Fruit fly (Drosophila melanogaster) whole organism, larva: ENCODE results near the gene Rcd5.

Source experiments
- noc ChIP-seq: fragments of 200-800 bp; sonication (Bioruptor generic); optimal IDR thresholded peaks from 3 replicates; lab custom pipeline; 2019; ENCODE audit warnings: missing biosample characterization, mild to moderate bottlenecking, missing genetic modification characterization, moderate library complexity

Rcd5 gene

DNA sequence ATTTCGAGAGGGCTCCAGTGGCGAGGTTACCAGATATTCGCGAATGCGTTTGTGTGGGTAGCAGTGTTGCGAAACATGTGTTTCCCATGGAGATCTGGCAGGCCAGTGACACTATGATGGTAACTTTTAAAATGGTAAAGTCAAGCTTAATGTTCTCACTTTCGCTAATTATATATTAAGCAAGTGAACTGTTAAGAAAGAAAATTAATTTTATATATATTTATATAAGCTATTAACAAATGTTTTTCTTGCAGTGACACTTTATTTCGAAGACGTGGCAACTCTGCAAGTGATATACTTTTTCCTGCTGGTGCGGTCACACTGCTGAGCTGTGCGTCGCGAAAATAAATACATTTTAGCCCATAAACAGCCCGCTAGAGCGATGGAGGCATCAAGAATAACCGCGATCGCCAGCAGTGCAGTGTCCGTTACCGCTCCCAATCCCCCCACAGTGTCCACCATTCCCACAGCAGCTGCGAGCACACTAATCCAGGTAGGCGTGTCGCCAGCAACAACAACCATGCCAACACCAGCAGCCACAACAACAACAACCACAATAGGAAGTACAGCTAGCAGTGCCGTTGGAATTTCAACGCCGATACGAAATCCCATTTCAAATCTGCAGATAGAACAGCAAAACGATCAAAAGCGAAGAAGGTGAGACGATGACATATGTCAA is at the start of gene Rcd5, which contains the start of gene CG11593:
Gene Rcd5 (plus strand): TSS at position 283 of the 679 bp plus-strand sequence.
Gene CG11593 (minus strand): TSS at position 236 of the 679 bp plus-strand sequence.
- no peak for TF ChIP-seq noc (tag; lab: Kevin White, UChicago)

DNA sequence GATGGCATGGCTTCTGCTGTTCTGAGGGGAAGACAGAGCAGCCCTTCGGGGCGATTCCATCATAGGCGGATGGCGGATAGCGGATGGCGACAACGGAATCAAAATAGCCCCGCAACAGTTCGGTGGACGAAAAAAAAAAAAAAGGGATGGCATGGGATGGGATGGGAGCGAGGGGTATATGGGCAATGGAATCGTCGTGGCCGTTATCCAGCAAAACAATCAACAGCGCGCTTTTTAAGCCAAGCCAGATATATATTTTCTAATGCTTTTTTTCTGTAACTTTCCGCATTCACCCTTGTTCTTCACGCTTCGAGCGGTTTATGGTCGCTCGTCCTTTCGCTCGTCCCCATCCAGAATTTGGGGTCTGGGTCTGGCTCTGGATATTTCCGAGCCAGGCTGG is 44.8 kb upstream of the Rcd5 start:
- no peak for TF ChIP-seq noc (tag; lab: Kevin White, UChicago)

DNA sequence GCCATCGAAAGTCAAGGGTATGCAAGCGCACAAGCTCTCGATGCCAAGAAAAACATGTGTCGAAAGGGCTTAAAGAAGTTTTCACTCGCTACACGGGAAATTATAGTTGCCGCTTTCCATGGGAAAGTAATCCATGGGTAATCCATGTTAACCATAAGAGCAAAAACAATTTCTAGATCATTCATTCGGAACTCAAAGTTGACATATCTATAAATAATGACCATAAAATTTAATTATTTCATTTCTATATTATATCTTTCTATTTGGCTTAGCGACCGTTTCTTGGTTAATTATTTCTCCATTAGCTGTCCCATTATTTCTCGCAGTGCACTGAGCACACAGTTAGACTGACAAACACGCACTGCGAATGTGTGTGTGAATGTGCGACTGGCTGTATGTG is 39.6 kb upstream of the Rcd5 start:
- TF ChIP-seq noc (tag; lab: Kevin White, UChicago) = no peak

DNA sequence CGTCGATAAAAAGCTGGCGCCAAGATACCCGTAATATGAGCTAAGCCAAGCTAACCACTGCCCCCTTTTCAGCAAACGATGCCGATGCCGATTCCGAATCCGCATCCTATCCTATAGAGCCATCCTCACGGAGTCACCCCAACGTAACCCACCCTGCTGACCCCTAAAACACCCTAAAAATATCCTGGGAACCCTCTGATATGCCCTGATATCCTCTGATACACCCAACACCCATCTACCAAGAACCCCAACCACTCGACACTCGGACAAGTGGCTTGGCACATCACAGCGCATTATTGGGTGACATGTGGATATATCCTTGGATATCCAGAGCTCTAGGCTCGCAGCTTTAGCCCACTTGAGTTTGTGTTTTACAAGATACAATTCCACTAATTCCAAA is 38.8 kb upstream of the Rcd5 start:
- TF ChIP-seq noc (tag; lab: Kevin White, UChicago) = no peak

DNA sequence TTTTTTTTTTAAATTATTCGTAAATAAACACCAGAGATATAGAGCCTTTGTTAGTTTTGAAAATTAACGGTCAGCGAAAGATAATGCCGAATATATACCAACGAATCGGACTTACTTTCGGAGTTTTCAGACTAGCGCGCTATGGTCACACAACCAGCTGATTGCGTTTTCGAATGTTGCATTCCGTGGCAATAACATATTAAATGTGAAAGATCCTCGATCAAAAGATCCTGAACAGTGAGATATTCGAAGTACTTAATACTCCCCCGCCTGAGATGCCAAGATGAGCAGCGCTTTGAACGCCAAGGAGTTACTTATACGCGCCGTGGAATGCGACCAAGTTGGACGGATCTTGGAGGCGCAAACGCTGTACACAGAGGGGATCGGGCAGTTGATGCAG is 37.0 kb upstream of the Rcd5 start, which contains the start of gene CG14985:
Gene CG14985 (plus strand): TSS at position 159 of the 400 bp plus-strand sequence.
- TF ChIP-seq noc (tag; lab: Kevin White, UChicago) = no peak

DNA sequence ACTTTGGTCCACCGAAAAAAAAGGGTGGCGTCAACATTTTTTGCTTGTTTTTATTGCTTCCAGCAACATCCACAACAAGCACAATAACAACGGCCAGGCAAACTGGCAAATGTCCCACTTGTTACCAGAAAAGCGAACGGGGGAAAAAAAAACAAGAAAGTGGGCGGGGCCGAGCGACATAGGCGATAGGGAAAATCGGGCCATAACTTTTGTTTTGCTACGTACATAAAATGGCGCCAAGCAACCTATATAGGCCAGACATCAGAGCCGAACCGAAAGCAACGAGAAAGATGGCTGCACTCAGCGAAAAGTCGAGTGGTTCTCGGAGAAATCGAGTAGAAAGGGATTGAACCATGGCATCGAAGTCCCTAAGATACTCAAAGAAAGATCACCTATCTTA is 33.1 kb upstream of the Rcd5 start:
- TF ChIP-seq noc (tag; lab: Kevin White, UChicago) = no peak

DNA sequence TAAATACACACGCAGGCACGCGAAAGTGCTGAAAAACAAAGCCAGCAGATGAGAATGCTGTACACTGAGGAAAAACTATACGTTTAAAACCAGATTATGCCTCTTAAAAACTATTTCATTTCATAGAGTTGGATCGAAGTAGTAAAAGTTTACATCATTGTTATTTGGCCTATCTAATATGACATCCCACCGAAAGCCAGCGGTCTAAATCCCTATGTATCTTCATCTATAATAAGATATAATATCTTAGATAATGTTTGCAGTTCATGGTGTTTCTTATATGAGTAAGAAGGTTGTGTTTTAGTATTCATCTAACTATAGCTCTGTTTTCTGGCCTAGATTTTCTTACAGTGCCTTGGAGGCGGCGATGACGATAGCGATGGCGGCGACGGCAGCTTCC is 30.2 kb upstream of the Rcd5 start:
- TF ChIP-seq noc (tag; lab: Kevin White, UChicago) = no peak

DNA sequence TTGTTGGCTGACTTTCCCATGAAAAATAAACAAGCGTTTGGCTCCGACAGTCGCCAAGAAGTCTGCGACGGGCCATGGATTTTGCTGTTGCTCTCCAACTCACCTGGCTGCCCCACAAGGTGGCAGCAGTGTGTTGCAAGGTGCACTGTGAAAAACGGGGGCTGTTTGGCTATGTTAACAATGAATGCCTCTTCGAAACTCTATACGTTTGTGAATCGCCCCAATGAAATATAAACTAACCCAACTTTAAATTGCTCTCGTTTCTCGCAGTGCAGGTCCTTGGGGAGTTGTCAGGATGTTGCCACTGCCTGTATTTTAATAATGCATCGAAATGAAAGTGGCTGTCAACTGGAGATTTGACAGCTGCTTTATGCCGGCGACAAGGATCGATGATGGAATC is 26.0 kb upstream of the Rcd5 start:
- no peak for TF ChIP-seq noc (tag; lab: Kevin White, UChicago)

DNA sequence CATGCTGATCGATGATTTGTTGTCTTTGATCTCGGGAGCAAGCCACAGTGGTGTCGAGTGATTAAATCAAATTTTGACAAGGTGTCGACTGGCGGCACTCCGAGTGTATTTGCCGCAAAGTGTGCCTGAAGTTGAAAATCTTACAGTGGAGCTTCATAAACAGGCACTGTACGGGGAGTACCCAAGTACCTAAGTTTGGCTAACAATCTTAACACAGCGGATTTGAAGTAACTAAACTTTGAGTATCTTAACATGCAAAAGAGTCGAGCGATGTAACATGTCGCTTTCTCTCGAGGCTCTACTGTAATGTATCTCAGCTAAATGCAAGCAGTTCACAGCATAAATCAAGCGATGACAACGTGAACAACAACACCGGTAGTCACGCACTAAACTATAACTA is 23.6 kb upstream of the Rcd5 start:
- TF ChIP-seq noc (tag; lab: Kevin White, UChicago) = no peak

DNA sequence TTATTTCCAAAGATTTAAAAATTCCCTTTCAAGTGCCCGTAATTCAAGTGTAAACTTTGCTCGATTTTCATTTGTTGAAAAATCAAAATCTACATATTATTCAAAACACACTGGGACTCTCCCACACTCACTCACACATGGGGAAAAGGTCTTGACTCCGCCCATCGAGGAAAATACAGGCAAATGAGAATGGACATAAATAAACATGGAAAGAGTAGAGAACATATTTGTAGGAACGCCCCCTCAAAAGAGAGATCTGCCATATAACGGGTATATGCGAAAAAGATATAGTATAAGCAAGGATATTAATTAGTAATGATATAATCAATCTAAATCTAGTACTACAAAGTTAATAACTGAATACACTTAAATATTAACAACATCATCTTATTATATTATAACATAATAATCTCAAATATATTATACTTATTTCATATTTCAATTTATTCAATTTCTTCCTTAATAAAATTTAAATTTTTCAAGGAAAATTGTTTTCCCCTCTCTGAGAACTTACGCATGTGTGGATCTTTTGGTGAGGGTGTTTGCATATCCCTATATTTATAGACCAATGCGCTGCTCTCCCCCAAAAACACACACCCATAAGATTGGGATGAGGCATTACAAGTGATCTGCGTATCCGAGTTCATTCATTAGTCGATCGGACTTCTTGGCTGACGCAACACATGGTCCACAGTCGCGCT is 22.0 kb upstream of the Rcd5 start, which contains the start of gene FoxL1:
Gene FoxL1 (plus strand): TSS at position 651 of the 701 bp plus-strand sequence.
- no peak for TF ChIP-seq noc (tag; lab: Kevin White, UChicago)

DNA sequence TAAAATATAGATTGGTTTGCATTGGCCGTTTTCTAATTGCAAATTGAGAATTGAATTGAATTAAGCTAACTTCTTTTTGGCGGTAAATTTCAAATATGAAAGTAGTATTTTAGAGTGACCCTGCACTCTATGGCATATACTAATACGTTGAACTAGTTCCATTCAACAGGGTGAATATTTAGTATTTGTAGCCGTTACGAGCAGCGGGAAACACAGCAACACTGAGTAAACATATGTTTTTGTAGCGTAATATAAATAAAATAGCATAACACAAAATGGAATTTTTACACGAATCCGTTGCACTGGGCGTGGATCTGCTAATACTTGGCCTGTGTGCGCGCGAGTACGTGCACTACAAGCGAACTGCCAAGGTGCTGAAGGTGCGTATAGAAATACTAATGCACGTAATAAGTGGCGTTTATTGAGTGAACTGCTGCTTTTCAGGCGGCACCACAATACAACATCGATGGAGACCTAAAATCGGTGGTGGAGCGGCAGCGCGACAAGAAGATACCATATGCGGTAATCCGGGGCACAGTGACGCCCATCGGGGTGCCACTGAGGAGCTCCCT is 19.0 kb upstream of the Rcd5 start, which contains the start of gene Mul1:
Gene Mul1 (plus strand): TSS at position 198 of the 572 bp plus-strand sequence.
- no peak for TF ChIP-seq noc (tag; lab: Kevin White, UChicago)

DNA sequence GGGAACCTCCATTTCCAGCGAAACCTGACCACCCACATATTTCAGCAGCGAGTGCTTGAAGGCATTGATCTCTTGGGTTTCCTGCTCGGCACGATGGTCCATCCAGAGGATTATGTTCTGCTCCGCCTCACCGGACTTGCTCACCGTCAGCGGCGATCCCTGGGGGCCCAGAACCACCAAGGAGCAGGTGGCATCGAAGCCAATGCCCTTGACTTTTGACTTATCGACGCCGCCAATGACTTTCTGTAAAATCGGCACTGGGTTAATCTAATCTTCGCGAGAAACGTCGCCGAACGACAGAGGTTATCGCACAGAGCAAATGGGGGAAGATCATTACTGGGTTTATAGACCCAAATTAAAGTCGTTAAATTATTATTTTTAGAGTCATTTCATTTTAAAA is 15.9 kb upstream of the Rcd5 start:
- no peak for TF ChIP-seq noc (tag; lab: Kevin White, UChicago)

DNA sequence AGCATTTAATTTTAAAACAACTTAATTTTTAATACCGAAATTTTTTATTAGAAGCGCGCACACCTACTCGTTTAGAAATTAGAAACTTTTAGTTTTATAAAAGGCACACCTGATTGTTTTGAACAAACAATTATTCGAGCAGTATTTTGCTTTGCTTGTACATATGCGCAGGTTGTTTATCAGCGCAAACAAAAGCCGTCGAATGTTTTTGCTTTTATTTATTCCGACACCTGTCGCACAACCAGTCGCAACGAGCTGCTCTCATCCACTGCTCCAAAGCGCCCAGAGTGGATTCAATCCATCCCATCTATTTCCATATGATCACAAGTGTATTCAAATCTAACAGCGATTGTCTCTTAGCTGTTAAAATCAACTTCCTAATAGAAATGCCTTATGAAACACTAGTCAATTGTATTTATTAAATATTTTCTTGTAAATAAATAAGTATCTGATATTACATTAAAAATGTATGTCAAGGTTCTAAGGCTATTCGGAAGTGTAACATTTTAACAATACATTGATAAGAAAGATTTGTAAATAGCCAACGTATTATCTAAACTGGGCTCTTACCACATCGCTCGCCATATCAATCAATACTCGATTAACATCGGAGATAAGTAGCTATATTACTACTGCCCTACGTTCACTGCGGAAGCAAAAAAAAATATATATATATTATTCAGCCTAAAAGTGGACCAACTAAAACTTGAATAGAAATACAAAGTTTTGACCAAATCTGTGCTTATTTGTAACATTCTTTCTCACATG is 14.4 kb upstream of the Rcd5 start, which contains the start of gene CG11594:
Gene CG11594 (minus strand): TSS at position 274 of the 768 bp plus-strand sequence.
- no peak for TF ChIP-seq noc (tag; lab: Kevin White, UChicago)

DNA sequence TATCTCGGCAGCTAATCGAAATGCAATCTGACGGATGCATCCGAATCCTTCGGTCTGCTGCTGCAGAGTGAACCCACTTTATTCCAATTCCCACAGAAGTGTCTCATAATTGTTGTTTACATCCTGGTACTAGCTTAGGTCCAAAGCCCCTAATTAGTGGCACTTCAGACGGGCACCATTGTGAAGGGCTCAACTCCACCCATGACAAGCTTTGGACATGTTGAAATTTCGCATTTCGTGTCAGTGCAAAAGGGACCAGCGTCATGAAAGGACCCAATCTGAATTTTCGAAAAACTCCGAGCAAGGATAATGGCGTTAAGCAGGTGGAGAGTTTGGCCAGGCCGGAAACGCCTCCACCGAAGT is 13.8 kb upstream of the Rcd5 start, which contains the start of gene Gr64a:
Gene Gr64a (plus strand): TSS at position 264 of the 363 bp plus-strand sequence.
- TF ChIP-seq noc (tag; lab: Kevin White, UChicago) = no peak

DNA sequence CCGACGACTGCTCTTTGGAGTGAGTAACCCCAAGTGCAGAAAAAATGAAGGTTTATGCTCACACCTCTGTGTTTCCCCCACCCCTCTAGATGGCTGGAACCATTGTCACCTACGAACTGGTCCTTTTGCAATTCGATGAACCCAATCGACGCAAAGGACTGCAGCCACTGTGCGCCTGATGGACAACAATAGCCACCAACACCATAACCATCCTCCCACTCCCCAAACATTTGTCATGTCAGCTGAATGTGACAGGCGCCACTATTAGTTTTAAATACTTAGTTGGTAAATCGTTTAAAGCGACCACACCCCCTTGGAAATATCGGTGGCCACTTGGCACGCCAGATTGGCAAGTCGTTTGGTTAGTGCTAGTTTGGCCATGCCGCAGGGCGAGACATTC is 12.0 kb upstream of the Rcd5 start, which contains the start of the genes Gr64b and Gr64c:
Gene Gr64b (plus strand): TSS at position 301 of the 400 bp plus-strand sequence.
Gene Gr64c (plus strand): TSS at position 301 of the 400 bp plus-strand sequence.
- TF ChIP-seq noc (tag; lab: Kevin White, UChicago) = no peak
